Worm (Caenorhabditis elegans): ENCODE measurements around the gene srh-148.

The srh-148 gene

ce11 chrV:15873762-15874161 is 15.6 kb upstream of the srh-148 start (continued):
- no peak for TF ChIP-seq nhr-67 (tag; optimal IDR thresholded peaks at IDR 0.05)
- peak; percentile 74 for TF ChIP-seq skn-1 (tag; optimal IDR thresholded peaks at IDR 0.05)
- TF ChIP-seq nhr-25 (tag; optimal IDR thresholded peaks at IDR 0.05) = no peak
- no peak for TF ChIP-seq eor-1 (tag; optimal IDR thresholded peaks at IDR 0.05)

ce11 chrV:15872273-15872672 is 14.1 kb upstream of the srh-148 start, which contains the start of gene str-56:
Gene str-56, plus strand, starts transcription at chrV:15872573.
- no peak for TF ChIP-seq nhr-76 (tag; optimal IDR thresholded peaks at IDR 0.05)
- TF ChIP-seq jun-1 (tag; optimal IDR thresholded peaks at IDR 0.05) = no peak
- TF ChIP-seq skn-1 (tag; optimal IDR thresholded peaks at IDR 0.05) = no peak
- TF ChIP-seq egl-27 (tag; optimal IDR thresholded peaks at IDR 0.05) = no peak
- no peak for TF ChIP-seq lin-39 (tag; optimal IDR thresholded peaks at IDR 0.05)
- no peak for TF ChIP-seq egl-5 (tag; optimal IDR thresholded peaks at IDR 0.05)
- no peak for TF ChIP-seq nhr-25 (tag; optimal IDR thresholded peaks at IDR 0.05)
- TF ChIP-seq zag-1 (tag; optimal IDR thresholded peaks at IDR 0.05) = no peak
- TF ChIP-seq nhr-11 (tag; optimal IDR thresholded peaks at IDR 0.05) = no peak
- no peak for TF ChIP-seq daf-12 (tag; optimal IDR thresholded peaks at IDR 0.05)
- TF ChIP-seq ztf-11 (tag; optimal IDR thresholded peaks at IDR 0.05) = no peak
- no peak for TF ChIP-seq nhr-23 (tag; optimal IDR thresholded peaks at IDR 0.05)
- no peak for TF ChIP-seq elt-2 (tag; optimal IDR thresholded peaks at IDR 0.05)
- no peak for TF ChIP-seq nhr-237 (tag; optimal IDR thresholded peaks at IDR 0.05)
- TF ChIP-seq unc-39 (tag; optimal IDR thresholded peaks at IDR 0.05) = no peak
- TF ChIP-seq ceh-16 (tag; optimal IDR thresholded peaks at IDR 0.05) = no peak
- TF ChIP-seq mml-1 (tag; optimal IDR thresholded peaks at IDR 0.05) = no peak
- TF ChIP-seq unc-62 (GFP tag; optimal IDR thresholded peaks at IDR 0.05) = no peak

- no peak for TF ChIP-seq daf-12 (tag; optimal IDR thresholded peaks at IDR 0.05)
- no peak for TF ChIP-seq lin-15B (tag; optimal IDR thresholded peaks at IDR 0.05)
- TF ChIP-seq nhr-77 (tag; optimal IDR thresholded peaks at IDR 0.05) = no peak
- TF ChIP-seq skn-1 (tag; optimal IDR thresholded peaks at IDR 0.05) = no peak
- TF ChIP-seq pha-4 (tag; optimal IDR thresholded peaks at IDR 0.05) = no peak
- TF ChIP-seq unc-39 (tag; optimal IDR thresholded peaks at IDR 0.05) = no peak
- no peak for TF ChIP-seq lin-39 (tag; optimal IDR thresholded peaks at IDR 0.05)
- TF ChIP-seq elt-3 (tag; optimal IDR thresholded peaks at IDR 0.05) = no peak
- no peak for TF ChIP-seq eor-1 (tag; optimal IDR thresholded peaks at IDR 0.05)
- no peak for TF ChIP-seq egl-27 (tag; optimal IDR thresholded peaks at IDR 0.05)
Measured at ce11 chrV:15870356-15870755, 12.2 kb upstream of the srh-148 start, which contains the start of gene str-57. Gene str-57, plus strand, starts transcription at chrV:15870656.

ce11 chrV:15867373-15867772 is 9.2 kb upstream of the srh-148 start, which contains the start of gene fbxa-197:
Gene fbxa-197, plus strand, starts transcription at chrV:15867673.
- TF ChIP-seq eor-1 (tag; optimal IDR thresholded peaks at IDR 0.05) = no peak
- TF ChIP-seq nhr-12 (tag; optimal IDR thresholded peaks at IDR 0.05) = no peak
- no peak for TF ChIP-seq nhr-77 (tag; optimal IDR thresholded peaks at IDR 0.05)
- TF ChIP-seq ama-1 (optimal IDR thresholded peaks at IDR 0.05) = no peak
- no peak for TF ChIP-seq nhr-237 (tag; optimal IDR thresholded peaks at IDR 0.05)
- no peak for TF ChIP-seq egl-27 (tag; optimal IDR thresholded peaks at IDR 0.05)

ce11 chrV:15865839-15866238 is 7.6 kb upstream of the srh-148 start, which contains the start of gene srh-293:
Gene srh-293, plus strand, starts transcription at chrV:15866139.
- TF ChIP-seq nhr-67 (tag; optimal IDR thresholded peaks at IDR 0.05) (no peak), egl-5 (tag; optimal IDR thresholded peaks at IDR 0.05) (no peak), ceh-82 (tag; optimal IDR thresholded peaks at IDR 0.05) (no peak), ceh-9 (tag; optimal IDR thresholded peaks at IDR 0.05) (no peak), skn-1 (tag; optimal IDR thresholded peaks at IDR 0.05) (no peak), lsy-12 (tag; optimal IDR thresholded peaks at IDR 0.05) (no peak), nhr-25 (tag; optimal IDR thresholded peaks at IDR 0.05) (no peak), pqm-1 (tag; optimal IDR thresholded peaks at IDR 0.05) (no peak), egl-27 (tag; optimal IDR thresholded peaks at IDR 0.05) (no peak), hmg-11 (tag; optimal IDR thresholded peaks at IDR 0.05) (no peak), ama-1 (optimal IDR thresholded peaks at IDR 0.05) (no peak), nfya-1 (tag; optimal IDR thresholded peaks at IDR 0.05; ENCODE audit: insufficient read depth) (no peak), ceh-16 (tag; optimal IDR thresholded peaks at IDR 0.05) (no peak), lin-39 (tag; optimal IDR thresholded peaks at IDR 0.05) (no peak), nhr-76 (tag; optimal IDR thresholded peaks at IDR 0.05) (no peak)

- TF ChIP-seq ceh-9 (tag; optimal IDR thresholded peaks at IDR 0.05) = no peak
- no peak for TF ChIP-seq nfya-1 (tag; optimal IDR thresholded peaks at IDR 0.05; ENCODE audit: insufficient read depth)
- no peak for TF ChIP-seq nhr-76 (tag; optimal IDR thresholded peaks at IDR 0.05)
- no peak for TF ChIP-seq ceh-28 (tag; optimal IDR thresholded peaks at IDR 0.05)
- no peak for TF ChIP-seq tbx-2 (tag; optimal IDR thresholded peaks at IDR 0.05)
- no peak for TF ChIP-seq nhr-11 (tag; optimal IDR thresholded peaks at IDR 0.05)
- no peak for TF ChIP-seq unc-39 (tag; optimal IDR thresholded peaks at IDR 0.05)
- no peak for TF ChIP-seq mdl-1 (tag; optimal IDR thresholded peaks at IDR 0.05)
- no peak for TF ChIP-seq fkh-2 (tag; optimal IDR thresholded peaks at IDR 0.05)
- TF ChIP-seq daf-12 (tag; optimal IDR thresholded peaks at IDR 0.05) = no peak
- TF ChIP-seq elt-2 (tag; optimal IDR thresholded peaks at IDR 0.05) = no peak
Measured at ce11 chrV:15863042-15863441, 4.8 kb upstream of the srh-148 start, which contains the start of gene srh-299. Gene srh-299, plus strand, starts transcription at chrV:15863342.
